Fruit fly (Drosophila melanogaster): Measurements from ENCODE around the gene CG12991.
A peak's percentile ranks its signal among the peaks of the same experiment; 100 is the strongest.

CG12991 gene

dm6 chrX:17631996-17632612 is 52.4 kb downstream of the CG12991 start, which contains the start of the genes corolla and ND-24 (continued):
- TF ChIP-seq ken (GFP tag; IDR thresholded peaks at IDR 0.05) (peak; percentile 82), bab2 (GFP tag; optimal IDR thresholded peaks at IDR 0.05) (peak; percentile 84), dysf (GFP tag; IDR thresholded peaks at IDR 0.05) (peak; percentile 83), CG9876 (GFP tag; optimal IDR thresholded peaks at IDR 0.05) (peak; percentile 68), odd (GFP tag; optimal IDR thresholded peaks at IDR 0.05) (no peak), p53 (GFP tag; optimal IDR thresholded peaks at IDR 0.05) (no peak), CG13424 (tag; optimal IDR thresholded peaks at IDR 0.05) (peak; percentile 78), fu2 (GFP tag; optimal IDR thresholded peaks at IDR 0.05) (peak; percentile 71), D19B (GFP tag; optimal IDR thresholded peaks at IDR 0.05) (peak; percentile 23), Stat92E (GFP tag; optimal IDR thresholded peaks at IDR 0.05) (no peak), Ssrp (tag; optimal IDR thresholded peaks at IDR 0.05) (peak; percentile 80), vnd (GFP tag; IDR thresholded peaks at IDR 0.05; ENCODE audit: partially characterized antibody) (peak; percentile 85), CG4730 (GFP tag; IDR thresholded peaks at IDR 0.05) (peak; percentile 87), Vsx1 (GFP tag; optimal IDR thresholded peaks at IDR 0.05) (peak; percentile 42), repo (GFP tag; optimal IDR thresholded peaks at IDR 0.05) (peak; percentile 51), CG7786 (GFP tag; optimal IDR thresholded peaks at IDR 0.05) (peak; percentile 77), CG30020 (tag; optimal IDR thresholded peaks at IDR 0.05) (peak; percentile 44), Atf3 (GFP tag; optimal IDR thresholded peaks at IDR 0.05) (peak; percentile 72), cwo (GFP tag; optimal IDR thresholded peaks at IDR 0.05) (peak; percentile 29), cato (GFP tag; optimal IDR thresholded peaks at IDR 0.05; ENCODE audit: borderline replicate concordance) (peak; percentile 71), CG9817 (tag; optimal IDR thresholded peaks at IDR 0.05) (peak; percentile 73), Hmx (GFP tag; optimal IDR thresholded peaks at IDR 0.05) (peak; percentile 54), yki (optimal IDR thresholded peaks at IDR 0.05) (no peak), Usf (GFP tag; optimal IDR thresholded peaks at IDR 0.05) (no peak), crp (GFP tag; optimal IDR thresholded peaks at IDR 0.05) (peak; percentile 72 to 93), CG9727 (GFP tag; optimal IDR thresholded peaks at IDR 0.05) (peak; percentile 86), CG15514 (GFP tag; optimal IDR thresholded peaks at IDR 0.05) (peak; percentile 84), CG2712 (tag; optimal IDR thresholded peaks at IDR 0.05) (peak; percentile 83), CG16815 (GFP tag; optimal IDR thresholded peaks at IDR 0.05) (peak; percentile 65), ash1 (GFP tag; optimal IDR thresholded peaks at IDR 0.05) (no peak), CG17612 (GFP tag; IDR thresholded peaks at IDR 0.05) (peak; percentile 79), slou (GFP tag; optimal IDR thresholded peaks at IDR 0.05) (peak; percentile 72), dimm (GFP tag; IDR thresholded peaks at IDR 0.05) (peak; percentile 59), Awh (GFP tag; IDR thresholded peaks at IDR 0.05) (peak; percentile 86), CG7987 (GFP tag; optimal IDR thresholded peaks at IDR 0.05) (peak; percentile 31), ato (GFP tag; IDR thresholded peaks at IDR 0.05; ENCODE audit: partially characterized antibody) (peak; percentile 49), shn (GFP tag; optimal IDR thresholded peaks at IDR 0.05) (peak; percentile 69), ro (GFP tag; IDR thresholded peaks at IDR 0.05) (peak; percentile 61; the same call in 1 of the 2 replicates), CG18599 (GFP tag; optimal IDR thresholded peaks at IDR 0.05) (peak; percentile 81), CG1024 (GFP tag; IDR thresholded peaks at IDR 0.05) (peak; percentile 77), z (GFP tag; IDR thresholded peaks at IDR 0.05) (no peak), CG17568 (GFP tag; optimal IDR thresholded peaks at IDR 0.05) (no peak), MBD-R2 (GFP tag; IDR thresholded peaks at IDR 0.05) (peak; percentile 85), onecut (GFP tag; IDR thresholded peaks at IDR 0.05) (peak; percentile 40; the same call in 1 of the 2 replicates), NFAT (GFP tag; IDR thresholded peaks at IDR 0.05) (peak; percentile 81), Lhr (GFP tag; optimal IDR thresholded peaks at IDR 0.05) (peak; percentile 45), eyg (GFP tag; optimal IDR thresholded peaks at IDR 0.05) (peak; percentile 48), CrebB (tag; optimal IDR thresholded peaks at IDR 0.05) (peak; percentile 31), CG2129 (GFP tag; IDR thresholded peaks at IDR 0.05; ENCODE audit: partially characterized antibody) (peak; percentile 82)

Data from whole organism, embryonic.